Worm (Caenorhabditis elegans) whole organism, L1 larva: ENCODE results near the gene ZK1055.4.

Experiments
- C34B4.2 ChIP-seq: sonication (generic microtip); optimal IDR thresholded peaks from 2 replicates; lab custom pipeline; 2017; ENCODE audit warnings: mild to moderate bottlenecking, missing genetic modification characterization, missing compliant biosample characterization
- ama-1 ChIP-seq: fragments of 150-350 bp; optimal IDR thresholded peaks from 2 replicates; lab custom pipeline; 2014
- ceh-8 ChIP-seq: fragments of 200-800 bp; sonication (Bioruptor generic); optimal IDR thresholded peaks from 2 replicates; lab custom pipeline; 2018; ENCODE audit warnings: mild to moderate bottlenecking, missing genetic modification characterization, moderate library complexity, missing compliant biosample characterization
- efl-3 ChIP-seq: fragments of 200-800 bp; sonication (Bioruptor generic); optimal IDR thresholded peaks from 2 replicates; lab custom pipeline; 2018; ENCODE audit warnings: mild to moderate bottlenecking, missing genetic modification characterization, missing compliant biosample characterization
- egl-27 ChIP-seq, 2 experiments: fragments of 150-350 bp in 1 of 2; sonication (generic microtip); optimal IDR thresholded peaks; 3 replicates each; lab custom pipeline; 2017 to 2018; ENCODE audit warnings: missing biosample characterization in 2 of 2, missing genetic modification characterization in 2 of 2, missing genetic modification reagents in 2 of 2
- lin-39 ChIP-seq: fragments of 150-350 bp; optimal IDR thresholded peaks from 2 replicates; lab custom pipeline; 2014; ENCODE audit warnings: missing biosample characterization, missing genetic modification reagents, missing genetic modification characterization
- nhr-11 ChIP-seq: fragments of 150-350 bp; optimal IDR thresholded peaks from 2 replicates; lab custom pipeline; 2014; ENCODE audit warnings: missing biosample characterization, missing genetic modification characterization
- nhr-71 ChIP-seq: sonication (generic microtip); optimal IDR thresholded peaks from 2 replicates; lab custom pipeline; 2016; ENCODE audit warnings: mild to moderate bottlenecking, missing genetic modification characterization, moderate library complexity, missing compliant biosample characterization
- nhr-76 ChIP-seq: sonication (generic microtip); optimal IDR thresholded peaks from 2 replicates; lab custom pipeline; 2017; ENCODE audit warnings: missing biosample characterization, missing genetic modification characterization
- nhr-85 ChIP-seq: sonication (generic microtip); peaks from one replicate; lab custom pipeline; 2016; ENCODE audit warnings: missing genetic modification characterization, inconsistent platforms, missing compliant biosample characterization
- snpc-4 ChIP-seq: fragments of 150-350 bp; optimal IDR thresholded peaks from 2 replicates; lab custom pipeline; 2014; ENCODE audit warnings: missing biosample characterization, missing genetic modification characterization
- sox-4 ChIP-seq: sonication (generic microtip); optimal IDR thresholded peaks from 2 replicates; lab custom pipeline; 2016; ENCODE audit warnings: missing genetic modification characterization, missing compliant biosample characterization
- ztf-11 ChIP-seq, 2 experiments: sonication (generic microtip); optimal IDR thresholded peaks; 2 replicates each; lab custom pipeline; 2016 to 2017; ENCODE audit warnings: missing genetic modification characterization in 2 of 2, missing biosample characterization in 1 of 2, missing compliant biosample characterization in 1 of 2

ce11 chrV:6616294-6616693 lies 34.4 kb downstream of the ZK1055.4 start:
- TF ChIP-seq ztf-11 (tag; optimal IDR thresholded peaks at IDR 0.05; lab: Kevin White, UChicago) (no peak), efl-3 (GFP tag; lab: Kevin White, UChicago) (no peak), nhr-76 (no peak), nhr-85 (tag; lab: Kevin White, UChicago) (no peak), snpc-4 (tag; lab: Kevin White, UChicago) (no peak), egl-27 (tag; optimal IDR thresholded peaks at IDR 0.05; lab: Kevin White, UChicago) (no peak), ceh-8 (GFP tag; lab: Kevin White, UChicago) (no peak), sox-4 (tag; lab: Kevin White, UChicago) (no peak), C34B4.2 (tag; lab: Kevin White, UChicago) (no peak), lin-39 (tag; lab: Kevin White, UChicago) (no peak), ama-1 (lab: Kevin White, UChicago) (no peak), nhr-11 (tag; lab: Kevin White, UChicago) (no peak), nhr-71 (no peak)
